Worm (Caenorhabditis elegans) whole organism, L4 larva: ENCODE data around the gene rpap-3.
A peak's percentile ranks its signal among the peaks of the same experiment; 100 is the strongest.

Experiments
- D1046.2 ChIP-seq: fragments of 200-800 bp; sonication (Bioruptor generic); IDR thresholded peaks from 2 replicates; pipeline ENCODE4 v1.3.6; 2022; ENCODE audit warnings: missing genetic modification characterization, missing compliant biosample characterization
- F10B5.3 ChIP-seq: sonication (generic microtip); optimal IDR thresholded peaks from 2 replicates; lab custom pipeline; 2016; ENCODE audit warnings: mild to moderate bottlenecking, missing genetic modification characterization, missing compliant biosample characterization
- F26F4.8 ChIP-seq: fragments of 200-800 bp; sonication (Bioruptor generic); conservative IDR thresholded peaks from 2 replicates; pipeline ENCODE4 v1.3.6; 2022; ENCODE audit warnings: missing genetic modification characterization, missing compliant biosample characterization
- F37D6.2 ChIP-seq: sonication (generic microtip); optimal IDR thresholded peaks from 2 replicates; lab custom pipeline; 2016; ENCODE audit warnings: mild to moderate bottlenecking, missing genetic modification characterization, missing compliant biosample characterization
- R02D3.7 ChIP-seq: fragments of 150-350 bp; sonication (generic microtip); optimal IDR thresholded peaks from 3 replicates; lab custom pipeline; 2014; ENCODE audit warnings: missing biosample characterization, missing genetic modification characterization
- ama-1 ChIP-seq: fragments of 150-350 bp; optimal IDR thresholded peaks from 2 replicates; lab custom pipeline; 2014; ENCODE audit warnings: inconsistent platforms, mixed read lengths
- ceh-28 ChIP-seq: fragments of 150-350 bp; optimal IDR thresholded peaks from 2 replicates; lab custom pipeline; 2014; ENCODE audit warnings: missing biosample characterization, missing genetic modification reagents, missing genetic modification characterization
- ceh-32 ChIP-seq: sonication (generic microtip); optimal IDR thresholded peaks from 2 replicates; lab custom pipeline; 2016; ENCODE audit warnings: mild to moderate bottlenecking, missing genetic modification characterization, missing compliant biosample characterization; ENCODE audit not compliant: poor library complexity
- ceh-44 ChIP-seq: fragments of 200-800 bp; sonication (Bioruptor generic); IDR thresholded peaks from 2 replicates; pipeline ENCODE4 v1.3.6; 2022; ENCODE audit warnings: missing genetic modification reagents, missing genetic modification characterization, missing compliant biosample characterization
- ces-1 ChIP-seq: fragments of 150-350 bp; sonication (generic microtip); optimal IDR thresholded peaks from 4 replicates; lab custom pipeline; 2014; ENCODE audit warnings: missing biosample characterization, missing genetic modification reagents, missing genetic modification characterization
- cey-2 ChIP-seq: sonication (generic microtip); optimal IDR thresholded peaks from 3 replicates; lab custom pipeline; 2017; ENCODE audit warnings: missing genetic modification characterization, mild to moderate bottlenecking, missing compliant biosample characterization, antibody characterized with exemption, borderline replicate concordance; ENCODE audit not compliant: insufficient read depth
- dmd-6 ChIP-seq: fragments of 200-800 bp; sonication (Bioruptor generic); IDR thresholded peaks from 2 replicates; pipeline ENCODE4 v1.3.6; 2022; ENCODE audit warnings: missing genetic modification reagents, missing genetic modification characterization, missing compliant biosample characterization
- dmd-8 ChIP-seq: fragments of 200-800 bp; sonication (Bioruptor generic); IDR thresholded peaks from 2 replicates; pipeline ENCODE4 v1.3.6; 2022; ENCODE audit warnings: missing genetic modification characterization, missing compliant biosample characterization
- dpl-1 ChIP-seq: fragments of 150-350 bp; optimal IDR thresholded peaks from 2 replicates; lab custom pipeline; 2014; ENCODE audit warnings: missing biosample characterization, missing genetic modification reagents, missing genetic modification characterization
- duxl-1 ChIP-seq: sonication (generic microtip); optimal IDR thresholded peaks from 2 replicates; lab custom pipeline; 2016; ENCODE audit warnings: mild to moderate bottlenecking, missing genetic modification characterization, moderate library complexity, missing compliant biosample characterization; ENCODE audit not compliant: poor library complexity
- fkh-10 ChIP-seq: fragments of 150-350 bp; optimal IDR thresholded peaks from 2 replicates; lab custom pipeline; 2014; ENCODE audit warnings: missing biosample characterization, missing genetic modification reagents, missing genetic modification characterization
- fos-1 ChIP-seq: fragments of 150-350 bp; optimal IDR thresholded peaks from 2 replicates; lab custom pipeline; 2014; ENCODE audit warnings: missing biosample characterization, missing genetic modification characterization
- gei-8 ChIP-seq: fragments of 200-800 bp; sonication (Bioruptor generic); optimal IDR thresholded peaks from 2 replicates; lab custom pipeline; 2018; ENCODE audit warnings: mild to moderate bottlenecking, missing genetic modification characterization, missing compliant biosample characterization
- hif-1 ChIP-seq, 2 experiments: sonication (generic microtip); optimal IDR thresholded peaks; 2 replicates each; lab custom pipeline; 2016 to 2017; ENCODE audit warnings: missing compliant biosample characterization in 2 of 2, missing genetic modification characterization in 2 of 2, missing genetic modification reagents in 2 of 2, missing genotype in 2 of 2, mild to moderate bottlenecking in 1 of 2
- hlh-11 ChIP-seq: fragments of 200-800 bp; sonication (Bioruptor generic); optimal IDR thresholded peaks from 2 replicates; lab custom pipeline; 2018; ENCODE audit warnings: mild to moderate bottlenecking, missing genetic modification characterization, missing compliant biosample characterization
- hlh-30 ChIP-seq: sonication (generic microtip); optimal IDR thresholded peaks from 2 replicates; lab custom pipeline; 2017; ENCODE audit warnings: antibody characterized with exemption, mild to moderate bottlenecking, missing genetic modification characterization, missing compliant biosample characterization; ENCODE audit not compliant: insufficient read depth
- lin-39 ChIP-seq: fragments of 150-350 bp; optimal IDR thresholded peaks from 2 replicates; lab custom pipeline; 2014; ENCODE audit warnings: missing biosample characterization, missing genetic modification reagents, missing genetic modification characterization
- lsy-2 ChIP-seq, 2 experiments: fragments of 150-350 bp in 1 of 2; sonication (generic microtip) in 1 of 2; optimal IDR thresholded peaks; 2 replicates each; lab custom pipeline; 2014 to 2017; ENCODE audit warnings: missing biosample characterization in 2 of 2, missing genetic modification characterization in 2 of 2
- madf-5 ChIP-seq, 2 experiments: fragments of 200-800 bp; sonication (Bioruptor generic); IDR thresholded peaks; 2 replicates each; pipeline ENCODE4 v1.3.6; 2022; ENCODE audit warnings: missing compliant biosample characterization in 2 of 2, missing genetic modification characterization in 2 of 2
- madf-9 ChIP-seq: fragments of 200-800 bp; sonication (Bioruptor generic); conservative IDR thresholded peaks from 2 replicates; pipeline ENCODE4 v1.3.6; 2022; ENCODE audit warnings: missing genetic modification reagents, missing genetic modification characterization, missing compliant biosample characterization
- mep-1 ChIP-seq: fragments of 150-350 bp; sonication (generic microtip); optimal IDR thresholded peaks from 3 replicates; lab custom pipeline; 2014; ENCODE audit warnings: missing biosample characterization, missing genetic modification characterization
- mxl-3 ChIP-seq: fragments of 200-800 bp; sonication (Bioruptor generic); optimal IDR thresholded peaks from 2 replicates; lab custom pipeline; 2018; ENCODE audit warnings: mild to moderate bottlenecking, missing genetic modification characterization, missing compliant biosample characterization
- nhr-102 ChIP-seq: sonication (generic microtip); optimal IDR thresholded peaks from 2 replicates; lab custom pipeline; 2016; ENCODE audit warnings: mild to moderate bottlenecking, missing genetic modification characterization, moderate library complexity, missing compliant biosample characterization
- nhr-111 ChIP-seq: fragments of 200-800 bp; sonication (Bioruptor generic); optimal IDR thresholded peaks from 2 replicates; lab custom pipeline; 2018; ENCODE audit warnings: mild to moderate bottlenecking, missing genetic modification characterization, missing compliant biosample characterization
- nhr-6 ChIP-seq: fragments of 150-350 bp; optimal IDR thresholded peaks from 2 replicates; lab custom pipeline; 2014; ENCODE audit warnings: missing biosample characterization, missing genetic modification characterization
- nhr-76 ChIP-seq: fragments of 150-350 bp; optimal IDR thresholded peaks from 2 replicates; lab custom pipeline; 2014; ENCODE audit warnings: missing biosample characterization, missing genetic modification characterization
- nhr-77 ChIP-seq: fragments of 150-350 bp; optimal IDR thresholded peaks from 2 replicates; lab custom pipeline; 2014; ENCODE audit warnings: missing biosample characterization, missing genetic modification characterization
- pqm-1 ChIP-seq: sonication (generic microtip); optimal IDR thresholded peaks from 2 replicates; lab custom pipeline; 2017; ENCODE audit warnings: missing biosample characterization, missing genetic modification characterization
- rbr-2 ChIP-seq: sonication (generic microtip); optimal IDR thresholded peaks from 2 replicates; lab custom pipeline; 2016; ENCODE audit warnings: missing genotype, missing genetic modification characterization, missing compliant biosample characterization
- saeg-2 ChIP-seq: fragments of 200-800 bp; sonication (Bioruptor generic); IDR thresholded peaks from 2 replicates; pipeline ENCODE4 v1.3.6; 2022; ENCODE audit warnings: missing genetic modification reagents, missing genetic modification characterization, missing compliant biosample characterization
- snpc-1.2 ChIP-seq: fragments of 200-800 bp; sonication (Bioruptor generic); IDR thresholded peaks from 2 replicates; pipeline ENCODE4 v1.3.6; 2022; ENCODE audit warnings: missing genetic modification reagents, missing genetic modification characterization, missing compliant biosample characterization
- spr-1 ChIP-seq: sonication (generic microtip); optimal IDR thresholded peaks from 2 replicates; lab custom pipeline; 2016; ENCODE audit warnings: mild to moderate bottlenecking, missing genetic modification characterization, missing compliant biosample characterization
- spr-3 ChIP-seq: fragments of 200-800 bp; sonication (Bioruptor generic); optimal IDR thresholded peaks from 2 replicates; lab custom pipeline; 2018; ENCODE audit warnings: mild to moderate bottlenecking, missing genetic modification characterization, missing compliant biosample characterization
- tag-97 ChIP-seq: fragments of 200-800 bp; sonication (Bioruptor generic); IDR thresholded peaks from 2 replicates; pipeline ENCODE4 v1.3.6; 2022; ENCODE audit warnings: missing genetic modification characterization, missing compliant biosample characterization
- tra-1 ChIP-seq: fragments of 200-800 bp; sonication (Bioruptor generic); IDR thresholded peaks from 2 replicates; pipeline ENCODE4 v1.3.6; 2022; ENCODE audit warnings: missing genetic modification reagents, missing genetic modification characterization, missing compliant biosample characterization
- unc-130 ChIP-seq: sonication (generic microtip); optimal IDR thresholded peaks from 2 replicates; lab custom pipeline; 2016; ENCODE audit warnings: missing genetic modification reagents, missing genetic modification characterization, missing compliant biosample characterization
- unc-39 ChIP-seq: sonication (generic microtip); optimal IDR thresholded peaks from 2 replicates; lab custom pipeline; 2017; ENCODE audit warnings: missing biosample characterization, missing genetic modification characterization
- vab-7 ChIP-seq: fragments of 200-800 bp; sonication (Bioruptor generic); IDR thresholded peaks from 2 replicates; pipeline ENCODE4 v1.3.6; 2022; ENCODE audit warnings: missing genetic modification reagents, missing genetic modification characterization, missing compliant biosample characterization
- zag-1 ChIP-seq: fragments of 150-350 bp; optimal IDR thresholded peaks from 2 replicates; lab custom pipeline; 2014; ENCODE audit warnings: missing biosample characterization, missing genetic modification characterization
- zfp-3 ChIP-seq: fragments of 200-800 bp; sonication (Bioruptor generic); conservative IDR thresholded peaks from 2 replicates; pipeline ENCODE4 v1.3.6; 2022; ENCODE audit warnings: missing genetic modification reagents, missing genetic modification characterization, missing compliant biosample characterization
- zip-11 ChIP-seq: fragments of 200-800 bp; sonication (Bioruptor generic); IDR thresholded peaks from 2 replicates; pipeline ENCODE4 v1.3.6; 2022; ENCODE audit warnings: missing genetic modification characterization, missing compliant biosample characterization

The rpap-3 gene

DNA sequence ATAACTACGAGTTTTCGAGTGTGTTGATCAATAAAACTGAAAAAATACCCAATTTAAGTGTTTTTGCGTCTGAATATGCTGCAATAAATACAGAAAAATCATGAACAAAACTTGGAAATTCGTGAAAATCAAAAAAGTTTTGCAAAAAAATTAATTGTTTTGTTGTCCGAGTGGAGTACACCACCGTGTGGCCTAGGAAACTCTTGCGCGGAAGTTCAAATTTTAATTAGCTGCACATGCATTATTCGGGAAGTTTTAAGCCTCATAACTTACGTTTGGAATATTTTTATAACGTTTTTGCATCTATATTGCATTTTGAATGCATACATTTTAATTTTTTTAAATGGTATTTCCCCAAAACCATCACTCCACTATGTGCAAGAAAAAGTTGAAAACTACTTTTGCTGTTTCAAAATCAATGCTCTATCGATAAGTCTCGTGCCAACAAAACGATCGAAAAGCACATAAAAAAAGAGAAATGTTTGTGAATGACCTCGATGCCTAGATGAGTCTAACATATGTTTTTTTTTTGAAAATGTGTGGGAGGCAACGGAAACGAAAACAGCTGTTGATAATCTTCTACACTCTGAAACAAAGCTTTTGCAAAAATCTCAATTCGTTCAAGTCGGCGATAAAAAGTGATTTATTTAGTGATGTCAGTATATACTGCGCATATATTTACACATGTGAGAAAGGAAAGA is 37.8 kb upstream of the rpap-3 start (continued):
- TF ChIP-seq saeg-2 (GFP tag; lab: Robert Waterston, UW) (no peak), fkh-10 (GFP tag; lab: Kevin White, UChicago) (no peak), vab-7 (no peak), unc-130 (GFP tag; lab: Kevin White, UChicago) (peak; percentile 62), lsy-2 (tag; optimal IDR thresholded peaks at IDR 0.05; lab: Kevin White, UChicago) (peak in 1 of 2 experiments; percentile 45), ceh-32 (tag; lab: Kevin White, UChicago) (no peak), nhr-102 (tag; lab: Kevin White, UChicago) (no peak), mxl-3 (no peak), hlh-30 (tag; lab: Kevin White, UChicago) (no peak), nhr-76 (tag; lab: Kevin White, UChicago) (no peak), nhr-6 (tag; lab: Kevin White, UChicago) (no peak), D1046.2 (GFP tag; lab: Robert Waterston, UW) (no peak), nhr-77 (tag; lab: Kevin White, UChicago) (no peak), ces-1 (GFP tag; lab: Kevin White, UChicago) (no peak), pqm-1 (tag; lab: Kevin White, UChicago) (no peak), nhr-111 (GFP tag; lab: Kevin White, UChicago) (no peak), zfp-3 (GFP tag; lab: Robert Waterston, UW) (no peak), spr-1 (tag; lab: Kevin White, UChicago) (no peak), snpc-1.2 (GFP tag; lab: Robert Waterston, UW) (0 out of 2 replicates have a peak, but pooled peaks have one; percentile 25), cey-2 (tag; lab: Kevin White, UChicago) (no peak), dmd-6 (GFP tag; lab: Robert Waterston, UW) (peak; percentile 38; the same call in 1 of the 2 replicates), fos-1 (tag; lab: Kevin White, UChicago) (no peak), ceh-44 (GFP tag; lab: Robert Waterston, UW) (no peak), zip-11 (GFP tag; lab: Robert Waterston, UW) (no peak), ama-1 (lab: Kevin White, UChicago) (no peak), hif-1 (tag; optimal IDR thresholded peaks at IDR 0.05; lab: Kevin White, UChicago) (peak in 1 of 2 experiments; percentile 22)

ce11 chrIV:7815683-7816183 is 37.0 kb upstream of the rpap-3 start, which contains the start of gene cdgs-1:
cdgs-1 (minus strand) TSS chrIV:7815733.
- TF ChIP-seq ceh-28 (no peak), F26F4.8 (no peak), hlh-30 (tag; lab: Kevin White, UChicago) (peak; percentile 96), mxl-3 (peak; percentile 74), hlh-11 (tag; lab: Kevin White, UChicago) (peak; percentile 72), lin-39 (no peak), tra-1 (GFP tag; lab: Robert Waterston, UW) (no peak), tag-97 (GFP tag; lab: Robert Waterston, UW) (no peak), F37D6.2 (tag; lab: Kevin White, UChicago) (no peak), duxl-1 (tag; lab: Kevin White, UChicago) (no peak), vab-7 (no peak), gei-8 (GFP tag; lab: Kevin White, UChicago) (no peak), unc-39 (no peak), ceh-44 (GFP tag; lab: Robert Waterston, UW) (no peak), cey-2 (tag; lab: Kevin White, UChicago) (no peak), madf-9 (GFP tag; lab: Robert Waterston, UW) (no peak), madf-5 (GFP tag; IDR thresholded peaks at IDR 0.05; lab: Robert Waterston, UW) (no peak), dmd-8 (GFP tag; lab: Robert Waterston, UW) (no peak), rbr-2 (peak; percentile 42), dpl-1 (peak; percentile 44), nhr-77 (tag; lab: Kevin White, UChicago) (peak; percentile 38), lsy-2 (tag; optimal IDR thresholded peaks at IDR 0.05; lab: Kevin White, UChicago) (peak in 1 of 2 experiments; percentile 57), R02D3.7 (tag; lab: Kevin White, UChicago) (no peak), nhr-6 (tag; lab: Kevin White, UChicago) (no peak), unc-130 (GFP tag; lab: Kevin White, UChicago) (no peak), zag-1 (tag; lab: Kevin White, UChicago) (no peak), F10B5.3 (tag; lab: Kevin White, UChicago) (no peak), fos-1 (tag; lab: Kevin White, UChicago) (no peak), spr-3 (GFP tag; lab: Kevin White, UChicago) (no peak), mep-1 (tag; lab: Kevin White, UChicago) (peak; percentile 48)
